Fruit fly (Drosophila melanogaster): ENCODE results near the gene Naa40.

Naa40 gene

dm6 chr3R:29723048-29723656, 1.6 kb downstream of the Naa40 start, which contains the start of gene Pcd (continued):
- no peak for TF ChIP-seq CG10979 (tag; optimal IDR thresholded peaks at IDR 0.05)
- TF ChIP-seq CG6654 (GFP tag; optimal IDR thresholded peaks at IDR 0.05), result no peak
- 0 out of 2 replicates have a peak, but pooled peaks have one; percentile 24 for TF ChIP-seq hbn (GFP tag; IDR thresholded peaks at IDR 0.05; ENCODE audit: partially characterized antibody)
- TF ChIP-seq her (GFP tag; optimal IDR thresholded peaks at IDR 0.05), result no peak
- no peak for TF ChIP-seq vnd (GFP tag; IDR thresholded peaks at IDR 0.05; ENCODE audit: partially characterized antibody)
- no peak for TF ChIP-seq Xrp1 (GFP tag; IDR thresholded peaks at IDR 0.05)
- TF ChIP-seq CG4854 (GFP tag; optimal IDR thresholded peaks at IDR 0.05), result no peak
- no peak for TF ChIP-seq peb (GFP tag; IDR thresholded peaks at IDR 0.05)
- TF ChIP-seq BEAF-32 (GFP tag; optimal IDR thresholded peaks at IDR 0.05), result no peak
- no peak for TF ChIP-seq Spps (tag; optimal IDR thresholded peaks at IDR 0.05)
- TF ChIP-seq CG18599 (GFP tag; optimal IDR thresholded peaks at IDR 0.05), result no peak
- no peak for TF ChIP-seq Awh (GFP tag; IDR thresholded peaks at IDR 0.05)
- TF ChIP-seq sob (GFP tag; IDR thresholded peaks at IDR 0.05), result no peak
- no peak for TF ChIP-seq CG6765 (GFP tag; optimal IDR thresholded peaks at IDR 0.05)
- TF ChIP-seq rib (GFP tag; IDR thresholded peaks at IDR 0.05), result peak; percentile 73
- no peak for TF ChIP-seq shn (GFP tag; optimal IDR thresholded peaks at IDR 0.05)
- peak in 1 of 2 experiments; percentile 24 for TF ChIP-seq bsh (GFP tag; optimal IDR thresholded peaks at IDR 0.05)
- TF ChIP-seq Rfx (GFP tag; IDR thresholded peaks at IDR 0.05), result no peak
- TF ChIP-seq CG3407 (GFP tag; optimal IDR thresholded peaks at IDR 0.05), result no peak
- TF ChIP-seq D19B (GFP tag; optimal IDR thresholded peaks at IDR 0.05), result no peak
- no peak for TF ChIP-seq CG4424 (GFP tag; optimal IDR thresholded peaks at IDR 0.05)
- TF ChIP-seq CG7987 (GFP tag; optimal IDR thresholded peaks at IDR 0.05), result no peak
- TF ChIP-seq CG17359 (tag; optimal IDR thresholded peaks at IDR 0.05), result no peak
- TF ChIP-seq tx (GFP tag; optimal IDR thresholded peaks at IDR 0.05), result no peak
- TF ChIP-seq Abd-B (GFP tag; optimal IDR thresholded peaks at IDR 0.05), result no peak
- 0 out of 2 replicates have a peak, but pooled peaks have one; percentile 29 for TF ChIP-seq sens-2 (GFP tag; IDR thresholded peaks at IDR 0.05)
- no peak for TF ChIP-seq CG12219 (GFP tag; optimal IDR thresholded peaks at IDR 0.05)
- no peak for TF ChIP-seq CG7786 (GFP tag; optimal IDR thresholded peaks at IDR 0.05)
- TF ChIP-seq mld (GFP tag; IDR thresholded peaks at IDR 0.05; ENCODE audit: partially characterized antibody), result no peak
- TF ChIP-seq sna (GFP tag; IDR thresholded peaks at IDR 0.05; ENCODE audit: partially characterized antibody), result peak; percentile 24; the same call in 1 of the 2 replicates
- TF ChIP-seq disco-r (GFP tag; optimal IDR thresholded peaks at IDR 0.05), result no peak
- no peak for TF ChIP-seq cwo (GFP tag; optimal IDR thresholded peaks at IDR 0.05)
- no peak for TF ChIP-seq CG11456 (GFP tag; IDR thresholded peaks at IDR 0.05)
- no peak for TF ChIP-seq NFAT (GFP tag; IDR thresholded peaks at IDR 0.05)
- no peak for TF ChIP-seq CG7556 (GFP tag; optimal IDR thresholded peaks at IDR 0.05)
- no peak for TF ChIP-seq cato (GFP tag; optimal IDR thresholded peaks at IDR 0.05; ENCODE audit: borderline replicate concordance)
- TF ChIP-seq CG1832 (GFP tag; optimal IDR thresholded peaks at IDR 0.05), result no peak
- TF ChIP-seq CG31224 (GFP tag; IDR thresholded peaks at IDR 0.05), result no peak
- no peak for TF ChIP-seq zfh2 (GFP tag; optimal IDR thresholded peaks at IDR 0.05)
- TF ChIP-seq seq (GFP tag; IDR thresholded peaks at IDR 0.05), result no peak
- TF ChIP-seq Meics (GFP tag; optimal IDR thresholded peaks at IDR 0.05), result no peak
- no peak for TF ChIP-seq CG4328 (GFP tag; optimal IDR thresholded peaks at IDR 0.05)
- peak; percentile 55 to 94 for TF ChIP-seq crp (GFP tag; optimal IDR thresholded peaks at IDR 0.05)
- peak; percentile 14; the same call in 1 of the 3 replicates for TF ChIP-seq CG34422 (GFP tag; IDR thresholded peaks at IDR 0.05)
- no peak for TF ChIP-seq BtbVII (GFP tag; optimal IDR thresholded peaks at IDR 0.05)
- no peak for TF ChIP-seq dimm (GFP tag; IDR thresholded peaks at IDR 0.05)
- no peak for TF ChIP-seq CG11504 (tag; optimal IDR thresholded peaks at IDR 0.05)
- no peak for TF ChIP-seq da (GFP tag; optimal IDR thresholded peaks at IDR 0.05)
- TF ChIP-seq btn (GFP tag; optimal IDR thresholded peaks at IDR 0.05), result no peak
- TF ChIP-seq zfh1 (GFP tag; IDR thresholded peaks at IDR 0.05), result 0 out of 3 replicates have a peak, but pooled peaks have one; percentile 9
